Worm (Caenorhabditis elegans): Measurements from ENCODE around the gene Y46G5A.34.
A peak's percentile ranks its signal among the peaks of the same experiment; 100 is the strongest.

Gene Y46G5A.34

DNA sequence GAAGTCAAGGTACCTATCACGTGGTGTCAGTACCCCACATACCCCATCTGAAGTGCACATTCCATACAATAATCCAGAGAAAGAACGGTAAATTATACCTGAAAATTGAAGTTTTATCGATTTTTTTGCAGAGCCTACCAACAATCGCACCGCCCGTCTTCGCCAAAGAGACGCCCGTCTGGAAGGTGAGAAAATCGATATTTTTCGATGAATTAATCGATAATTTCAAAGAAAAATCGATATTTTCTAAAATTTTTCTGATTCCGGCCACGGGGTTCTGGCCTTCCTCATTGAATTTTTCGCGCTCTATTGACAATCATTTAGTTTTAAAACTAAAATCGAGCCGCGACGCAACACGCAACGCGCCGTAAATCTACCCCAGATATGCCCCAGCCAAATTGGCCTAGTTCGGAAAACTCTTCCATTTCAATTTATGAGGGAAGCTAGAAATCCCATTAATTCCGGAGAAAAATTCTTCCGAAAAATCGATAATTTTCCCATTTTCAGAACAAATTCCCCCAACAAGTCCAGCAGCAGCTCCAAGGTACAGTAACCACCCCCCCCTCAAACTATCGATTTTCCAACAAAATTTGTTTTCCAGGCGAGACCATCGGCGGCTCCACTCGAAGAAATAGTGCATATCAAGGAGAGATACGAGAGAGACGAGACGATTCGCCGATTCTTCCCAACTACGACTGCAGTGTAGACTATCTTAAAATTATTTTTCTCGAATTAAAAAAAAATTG lies 9.9 kb upstream of the Y46G5A.34 start:
- no peak for TF ChIP-seq R02D3.7 (tag; optimal IDR thresholded peaks at IDR 0.05)
- TF ChIP-seq ceh-28 (tag; optimal IDR thresholded peaks at IDR 0.05): peak; percentile 81

DNA sequence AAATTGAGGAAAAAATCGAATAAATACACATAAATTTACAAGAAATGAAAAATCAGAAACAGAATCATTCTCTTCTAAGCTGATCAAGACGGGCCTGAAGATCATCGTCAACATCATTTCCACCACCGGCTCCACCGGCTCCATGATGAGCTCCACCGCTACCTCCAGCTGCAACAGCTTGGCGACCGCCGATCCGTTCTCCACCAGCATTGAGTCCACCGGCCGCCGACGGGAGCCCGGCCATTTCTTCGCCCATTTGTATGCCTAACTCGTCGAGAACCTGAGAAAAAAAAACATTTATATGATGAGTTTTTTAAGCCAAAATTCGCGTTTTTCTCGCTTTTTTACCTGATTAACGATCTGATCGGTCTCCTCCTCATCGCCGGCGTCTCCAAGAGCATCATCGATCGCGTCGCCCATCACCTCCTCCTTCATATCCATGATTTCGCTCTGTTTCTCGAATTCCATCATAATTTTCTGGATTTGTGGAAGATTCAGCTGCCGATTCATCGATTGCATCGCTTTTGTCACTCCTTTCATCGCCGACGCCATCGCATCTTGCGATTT lies 9.1 kb upstream of the Y46G5A.34 start:
- TF ChIP-seq zag-1 (tag; optimal IDR thresholded peaks at IDR 0.05) (no peak), unc-39 (tag; optimal IDR thresholded peaks at IDR 0.05) (no peak), mml-1 (tag; optimal IDR thresholded peaks at IDR 0.05) (no peak), nhr-28 (tag; optimal IDR thresholded peaks at IDR 0.05) (no peak), nhr-11 (tag; optimal IDR thresholded peaks at IDR 0.05) (no peak), ceh-16 (tag; optimal IDR thresholded peaks at IDR 0.05) (no peak), egl-5 (tag; optimal IDR thresholded peaks at IDR 0.05) (no peak), elt-2 (tag; optimal IDR thresholded peaks at IDR 0.05) (no peak), nhr-43 (tag; optimal IDR thresholded peaks at IDR 0.05; ENCODE audit: poor library complexity, severe bottlenecking) (no peak), ceh-9 (tag; optimal IDR thresholded peaks at IDR 0.05) (no peak), hmg-11 (tag; optimal IDR thresholded peaks at IDR 0.05) (no peak), lsy-12 (tag; optimal IDR thresholded peaks at IDR 0.05) (no peak), nfya-1 (tag; optimal IDR thresholded peaks at IDR 0.05; ENCODE audit: insufficient read depth) (no peak), nhr-12 (tag; optimal IDR thresholded peaks at IDR 0.05) (no peak)

DNA sequence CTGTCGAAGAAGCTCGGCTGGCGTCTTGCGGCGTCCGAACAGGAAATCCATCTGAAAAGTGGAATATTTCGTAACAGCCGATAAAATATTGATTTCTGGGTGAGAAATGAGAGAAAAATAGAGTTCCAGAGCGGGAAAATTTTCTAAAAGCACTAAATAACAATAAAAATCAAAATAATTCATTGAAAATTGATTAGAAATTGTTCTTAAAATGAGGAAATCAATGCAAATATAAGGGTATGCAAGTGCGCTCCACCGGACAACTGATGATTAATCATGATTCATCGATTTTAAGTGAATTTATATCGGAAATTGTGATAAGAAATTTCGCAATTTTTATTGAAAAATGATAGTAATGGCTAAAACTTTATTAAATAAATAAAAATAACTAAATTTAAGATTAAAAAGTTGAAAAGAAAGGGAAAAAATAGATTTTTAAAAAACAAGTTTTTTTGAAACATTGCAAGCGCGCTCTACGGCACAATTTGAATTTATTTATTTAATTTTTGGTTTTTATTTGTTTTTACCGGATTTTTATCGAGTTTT lies 8.2 kb upstream of the Y46G5A.34 start, which contains the start of the genes vps-2 and tiar-2:
TSS of gene vps-2 (minus strand) at position 51 of the 546 bp plus-strand sequence.
TSS of gene tiar-2 (plus strand) at position 520 of the 546 bp plus-strand sequence.
- TF ChIP-seq fos-1 (tag; optimal IDR thresholded peaks at IDR 0.05) (peak; percentile 89), elt-1 (tag; optimal IDR thresholded peaks at IDR 0.05) (no peak), jun-1 (tag; optimal IDR thresholded peaks at IDR 0.05) (peak; percentile 57), R02D3.7 (tag; optimal IDR thresholded peaks at IDR 0.05) (peak; percentile 33), nfya-1 (tag; optimal IDR thresholded peaks at IDR 0.05; ENCODE audit: insufficient read depth) (peak; percentile 23), elt-2 (tag; optimal IDR thresholded peaks at IDR 0.05) (peak; percentile 61), lin-15B (tag; optimal IDR thresholded peaks at IDR 0.05) (peak; percentile 85), nhr-23 (tag; optimal IDR thresholded peaks at IDR 0.05) (peak; percentile 25), pha-4 (tag; optimal IDR thresholded peaks at IDR 0.05) (peak; percentile 89), pqm-1 (tag; optimal IDR thresholded peaks at IDR 0.05) (peak; percentile 98), nhr-11 (tag; optimal IDR thresholded peaks at IDR 0.05) (no peak), ceh-28 (tag; optimal IDR thresholded peaks at IDR 0.05) (peak; percentile 75), snpc-4 (tag; optimal IDR thresholded peaks at IDR 0.05) (peak; percentile 80), eor-1 (tag; optimal IDR thresholded peaks at IDR 0.05) (peak in 1 of 2 experiments; percentile 60), skn-1 (tag; optimal IDR thresholded peaks at IDR 0.05) (peak; percentile 93), nhr-77 (tag; optimal IDR thresholded peaks at IDR 0.05) (no peak)

DNA sequence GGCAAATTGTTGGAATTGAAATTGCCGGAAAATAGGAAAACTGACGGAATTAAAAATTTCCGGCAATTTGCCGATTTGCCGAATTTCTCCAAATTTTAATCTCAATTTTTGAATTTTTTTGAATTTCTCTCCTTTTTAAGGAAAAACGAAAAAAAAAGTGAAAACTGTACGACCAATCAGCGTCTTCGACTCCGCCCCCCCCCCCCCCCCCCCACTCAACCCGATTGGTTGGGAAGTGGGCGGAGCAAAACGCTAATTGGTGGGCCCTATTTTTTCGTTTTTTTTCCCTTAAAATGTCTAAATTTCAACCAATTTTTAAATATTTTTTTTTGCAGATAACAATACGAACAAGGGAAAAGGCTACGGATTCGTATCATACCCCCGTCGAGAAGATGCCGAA lies 6.5 kb upstream of the Y46G5A.34 start:
- TF ChIP-seq zag-1 (tag; optimal IDR thresholded peaks at IDR 0.05) (no peak), R02D3.7 (tag; optimal IDR thresholded peaks at IDR 0.05) (no peak), nhr-11 (tag; optimal IDR thresholded peaks at IDR 0.05) (no peak), nhr-67 (tag; optimal IDR thresholded peaks at IDR 0.05) (no peak), egl-27 (tag; optimal IDR thresholded peaks at IDR 0.05) (no peak), daf-12 (tag; optimal IDR thresholded peaks at IDR 0.05) (no peak)

DNA sequence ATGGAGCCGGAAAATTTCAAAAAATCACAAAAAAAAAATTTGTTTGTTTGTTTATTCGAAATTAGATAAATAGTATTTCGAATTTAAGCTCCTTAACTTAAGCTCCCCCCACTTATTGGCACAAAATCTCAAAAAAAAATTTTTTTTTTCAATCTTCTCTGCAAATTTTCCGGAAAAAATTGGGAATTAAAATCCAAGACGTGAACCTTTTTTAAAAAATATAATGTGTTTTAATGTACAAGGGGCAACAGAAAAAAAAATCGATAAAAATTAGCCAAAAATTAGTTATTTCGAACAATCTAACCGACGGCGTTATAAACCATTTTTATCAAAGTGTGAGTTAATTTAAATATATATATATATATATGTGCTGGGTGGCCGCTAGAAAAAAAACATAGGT lies 2.1 kb upstream of the Y46G5A.34 start, which contains the start of gene Y46G5A.14:
TSS of gene Y46G5A.14 (plus strand) at position 301 of the 400 bp plus-strand sequence.
- TF ChIP-seq nhr-67 (tag; optimal IDR thresholded peaks at IDR 0.05) (no peak), fkh-2 (tag; optimal IDR thresholded peaks at IDR 0.05) (no peak), hmg-11 (tag; optimal IDR thresholded peaks at IDR 0.05) (no peak), ama-1 (optimal IDR thresholded peaks at IDR 0.05) (no peak), ZK546.5 (tag; optimal IDR thresholded peaks at IDR 0.05) (no peak), pha-4 (tag; optimal IDR thresholded peaks at IDR 0.05) (no peak), R02D3.7 (tag; optimal IDR thresholded peaks at IDR 0.05) (no peak), mdl-1 (tag; optimal IDR thresholded peaks at IDR 0.05) (no peak), fos-1 (tag; optimal IDR thresholded peaks at IDR 0.05) (no peak), nhr-11 (tag; optimal IDR thresholded peaks at IDR 0.05) (no peak), daf-12 (tag; optimal IDR thresholded peaks at IDR 0.05) (no peak), lin-15B (tag; optimal IDR thresholded peaks at IDR 0.05) (no peak), nhr-23 (tag; optimal IDR thresholded peaks at IDR 0.05) (no peak), ztf-11 (tag; optimal IDR thresholded peaks at IDR 0.05) (no peak), zag-1 (tag; optimal IDR thresholded peaks at IDR 0.05) (no peak)

Measured in whole organism, L3 larva.